Worm (Caenorhabditis elegans) whole organism, late embryonic: ENCODE measurements around the gene pudl-1.

Experiments used
- C38D4.7 ChIP-seq: fragments of 200-800 bp; sonication (Bioruptor generic); optimal IDR thresholded peaks from 2 replicates; lab custom pipeline; 2018; ENCODE audit warnings: mild to moderate bottlenecking, missing genetic modification characterization, moderate library complexity, missing compliant biosample characterization
- F13H6.1 ChIP-seq: sonication (generic microtip); optimal IDR thresholded peaks from 2 replicates; lab custom pipeline; 2016; ENCODE audit warnings: missing genetic modification characterization, missing compliant biosample characterization
- K02D7.2 ChIP-seq: sonication (generic microtip); optimal IDR thresholded peaks from 2 replicates; lab custom pipeline; 2017; ENCODE audit warnings: mild to moderate bottlenecking, missing genetic modification characterization, missing compliant biosample characterization
- K09A11.1 ChIP-seq: sonication (generic microtip); optimal IDR thresholded peaks from 2 replicates; lab custom pipeline; 2017; ENCODE audit warnings: antibody characterized with exemption, mild to moderate bottlenecking, missing genetic modification characterization, missing compliant biosample characterization; ENCODE audit not compliant: insufficient read depth
- Y22D7AL.16 ChIP-seq: sonication (generic microtip); optimal IDR thresholded peaks from 2 replicates; lab custom pipeline; 2016; ENCODE audit warnings: missing genetic modification characterization, missing compliant biosample characterization
- ahr-1 ChIP-seq: sonication (generic microtip); optimal IDR thresholded peaks from 2 replicates; lab custom pipeline; 2016; ENCODE audit warnings: missing genetic modification characterization, missing compliant biosample characterization
- ama-1 ChIP-seq: fragments of 150-350 bp; optimal IDR thresholded peaks from 2 replicates; lab custom pipeline; 2014
- ceh-14 ChIP-seq: sonication (generic microtip); optimal IDR thresholded peaks from 2 replicates; lab custom pipeline; 2016; ENCODE audit warnings: missing genotype, missing genetic modification characterization, missing compliant biosample characterization
- ceh-18 ChIP-seq: sonication (generic microtip); optimal IDR thresholded peaks from 2 replicates; lab custom pipeline; 2016; ENCODE audit warnings: missing genetic modification characterization, missing compliant biosample characterization
- ceh-19 ChIP-seq: fragments of 200-800 bp; sonication (Bioruptor generic); optimal IDR thresholded peaks from 2 replicates; lab custom pipeline; 2018; ENCODE audit warnings: mild to moderate bottlenecking, missing genetic modification characterization, missing compliant biosample characterization
- ceh-2 ChIP-seq: sonication (generic microtip); optimal IDR thresholded peaks from 2 replicates; lab custom pipeline; 2016; ENCODE audit warnings: missing genotype, missing genetic modification characterization, missing compliant biosample characterization
- ceh-24 ChIP-seq: sonication (generic microtip); optimal IDR thresholded peaks from 2 replicates; lab custom pipeline; 2016; ENCODE audit warnings: mild to moderate bottlenecking, missing genetic modification characterization, missing compliant biosample characterization
- ceh-30 ChIP-seq: fragments of 150-350 bp; optimal IDR thresholded peaks from 2 replicates; lab custom pipeline; 2014; ENCODE audit warnings: missing biosample characterization, missing genetic modification characterization
- ceh-31 ChIP-seq: sonication (generic microtip); optimal IDR thresholded peaks from 2 replicates; lab custom pipeline; 2016; ENCODE audit warnings: missing genetic modification characterization, missing compliant biosample characterization
- ceh-34 ChIP-seq: sonication (generic microtip); optimal IDR thresholded peaks from 2 replicates; lab custom pipeline; 2016; ENCODE audit warnings: mild to moderate bottlenecking, missing genetic modification characterization, missing compliant biosample characterization
- ceh-45 ChIP-seq: fragments of 200-800 bp; sonication (Bioruptor generic); IDR thresholded peaks from 2 replicates; pipeline ENCODE4 v1.3.6; 2022; ENCODE audit warnings: missing genetic modification reagents, missing genetic modification characterization, missing compliant biosample characterization
- ceh-48 ChIP-seq: sonication (generic microtip); optimal IDR thresholded peaks from 2 replicates; lab custom pipeline; 2016; ENCODE audit warnings: missing genetic modification characterization, inconsistent platforms, missing compliant biosample characterization
- ceh-6 ChIP-seq: fragments of 200-800 bp; sonication (Bioruptor generic); optimal IDR thresholded peaks from 2 replicates; lab custom pipeline; 2018; ENCODE audit warnings: mild to moderate bottlenecking, missing genetic modification characterization, missing compliant biosample characterization
- dmd-4 ChIP-seq: sonication (generic microtip); optimal IDR thresholded peaks from 2 replicates; lab custom pipeline; 2016; ENCODE audit warnings: borderline replicate concordance, missing genetic modification characterization, missing compliant biosample characterization
- elt-2 ChIP-seq: sonication (generic microtip); optimal IDR thresholded peaks from 2 replicates; lab custom pipeline; 2016; ENCODE audit warnings: missing genetic modification reagents, missing genetic modification characterization, missing compliant biosample characterization
- eyg-1 ChIP-seq: sonication (generic microtip); optimal IDR thresholded peaks from 2 replicates; lab custom pipeline; 2016; ENCODE audit warnings: missing genotype, missing genetic modification characterization, missing compliant biosample characterization
- fax-1 ChIP-seq: sonication (generic microtip); optimal IDR thresholded peaks from 2 replicates; lab custom pipeline; 2016; ENCODE audit warnings: missing genotype, missing genetic modification characterization, missing compliant biosample characterization
- fkh-10 ChIP-seq: fragments of 150-350 bp; optimal IDR thresholded peaks from 2 replicates; lab custom pipeline; 2014; ENCODE audit warnings: missing biosample characterization, missing genetic modification reagents, missing genetic modification characterization
- fkh-6 ChIP-seq: sonication (generic microtip); optimal IDR thresholded peaks from 2 replicates; lab custom pipeline; 2016; ENCODE audit warnings: missing genetic modification characterization, missing compliant biosample characterization
- hlh-15 ChIP-seq: sonication (generic microtip); optimal IDR thresholded peaks from 2 replicates; lab custom pipeline; 2016; ENCODE audit warnings: missing genetic modification characterization, missing compliant biosample characterization
- lin-11 ChIP-seq: fragments of 200-800 bp; sonication (Bioruptor generic); optimal IDR thresholded peaks from 2 replicates; lab custom pipeline; 2018; ENCODE audit warnings: mild to moderate bottlenecking, missing genetic modification characterization, missing compliant biosample characterization
- mec-3 ChIP-seq: sonication (generic microtip); optimal IDR thresholded peaks from 2 replicates; lab custom pipeline; 2016; ENCODE audit warnings: borderline replicate concordance, missing genetic modification characterization, missing compliant biosample characterization
- nfya-1 ChIP-seq: sonication (generic microtip); optimal IDR thresholded peaks from 2 replicates; lab custom pipeline; 2017; ENCODE audit warnings: missing genetic modification characterization, mild to moderate bottlenecking, missing compliant biosample characterization, antibody characterized with exemption, moderate library complexity
- nhr-232 ChIP-seq: sonication (generic microtip); optimal IDR thresholded peaks from 2 replicates; lab custom pipeline; 2016; ENCODE audit warnings: missing genetic modification characterization, missing compliant biosample characterization
- npax-4 ChIP-seq: sonication (generic microtip); optimal IDR thresholded peaks from 2 replicates; lab custom pipeline; 2016; ENCODE audit warnings: missing genetic modification characterization, missing compliant biosample characterization
- odd-2 ChIP-seq: sonication (generic microtip); optimal IDR thresholded peaks from 2 replicates; lab custom pipeline; 2017; ENCODE audit warnings: antibody characterized with exemption, mild to moderate bottlenecking, missing genetic modification characterization, missing compliant biosample characterization
- pag-3 ChIP-seq: sonication (generic microtip); optimal IDR thresholded peaks from 2 replicates; lab custom pipeline; 2016; ENCODE audit warnings: missing compliant biosample characterization, missing genetic modification characterization, borderline replicate concordance
- pat-9 ChIP-seq: fragments of 200-800 bp; sonication (Bioruptor generic); optimal IDR thresholded peaks from 2 replicates; lab custom pipeline; 2018; ENCODE audit warnings: mild to moderate bottlenecking, missing genetic modification characterization, moderate library complexity, missing compliant biosample characterization
- pax-1 ChIP-seq: fragments of 150-350 bp; optimal IDR thresholded peaks from 2 replicates; lab custom pipeline; 2014; ENCODE audit warnings: missing biosample characterization, missing genetic modification characterization
- pha-2 ChIP-seq: sonication (generic microtip); optimal IDR thresholded peaks from 2 replicates; lab custom pipeline; 2017; ENCODE audit warnings: mild to moderate bottlenecking, missing genetic modification characterization, missing compliant biosample characterization
- pqm-1 ChIP-seq: sonication (generic microtip); optimal IDR thresholded peaks from 2 replicates; lab custom pipeline; 2016; ENCODE audit warnings: missing genetic modification characterization, missing compliant biosample characterization
- pros-1 ChIP-seq: fragments of 150-350 bp; optimal IDR thresholded peaks from 2 replicates; lab custom pipeline; 2014; ENCODE audit warnings: missing biosample characterization, missing genetic modification reagents, missing genetic modification characterization
- ref-2 ChIP-seq: sonication (generic microtip); optimal IDR thresholded peaks from 2 replicates; lab custom pipeline; 2016; ENCODE audit warnings: missing genetic modification characterization, missing compliant biosample characterization
- sox-4 ChIP-seq: sonication (generic microtip); optimal IDR thresholded peaks from 2 replicates; lab custom pipeline; 2017; ENCODE audit warnings: mild to moderate bottlenecking, missing genetic modification characterization, inconsistent platforms, missing compliant biosample characterization
- syd-9 ChIP-seq: sonication (generic microtip); optimal IDR thresholded peaks from 2 replicates; lab custom pipeline; 2016; ENCODE audit warnings: mild to moderate bottlenecking, missing genetic modification characterization, moderate library complexity, missing compliant biosample characterization
- unc-3 ChIP-seq, 2 experiments: fragments of 200-800 bp in 1 of 2; sonication (Bioruptor generic) in 1 of 2; sonication (generic microtip) in 1 of 2; conservative IDR thresholded peaks in 1 of 2; optimal IDR thresholded peaks in 1 of 2; 2 replicates each; pipeline versions ENCODE4 v1.3.6 to Lab custom; 2016 to 2022; ENCODE audit warnings: missing compliant biosample characterization in 2 of 2, missing genetic modification characterization in 2 of 2, missing genetic modification reagents in 1 of 2
- unc-42 ChIP-seq: sonication (generic microtip); optimal IDR thresholded peaks from 2 replicates; lab custom pipeline; 2016; ENCODE audit warnings: missing genotype, missing genetic modification characterization, missing compliant biosample characterization
- unc-86 ChIP-seq: sonication (generic microtip); optimal IDR thresholded peaks from 2 replicates; lab custom pipeline; 2016; ENCODE audit warnings: missing genetic modification characterization, missing compliant biosample characterization
- zip-5 ChIP-seq: sonication (generic microtip); optimal IDR thresholded peaks from 2 replicates; lab custom pipeline; 2016; ENCODE audit warnings: missing genetic modification characterization, missing compliant biosample characterization

The pudl-1 gene

DNA sequence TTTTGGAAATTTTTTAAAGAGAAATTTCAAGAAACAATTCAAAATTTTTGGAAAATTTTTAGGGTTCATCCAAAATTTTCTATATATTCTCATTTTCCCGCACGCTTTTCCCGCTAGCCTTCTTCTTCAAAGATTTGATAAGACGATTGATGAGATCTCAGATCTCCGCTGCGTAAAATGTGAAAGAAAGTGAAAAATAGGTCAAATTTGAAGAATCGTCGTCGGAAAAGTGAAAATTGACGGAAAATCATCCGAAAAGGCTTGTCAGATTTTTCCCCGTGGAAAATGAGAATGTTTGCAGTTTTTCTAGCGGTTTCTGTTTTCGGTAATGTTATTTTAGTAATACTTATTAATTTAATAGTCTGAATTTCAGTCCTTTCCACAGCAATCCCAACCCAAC lies 23.5 kb upstream of the pudl-1 start, which contains the start of gene Y54G2A.76:
TSS of gene Y54G2A.76 (plus strand) at position 203 of the 400 bp plus-strand sequence.
- TF ChIP-seq pag-3 (tag; lab: Kevin White, UChicago) (no peak), zip-5 (no peak), fkh-6 (tag; lab: Kevin White, UChicago) (no peak), ceh-45 (GFP tag; lab: Robert Waterston, UW) (no peak), hlh-15 (no peak), ceh-14 (tag; lab: Kevin White, UChicago) (no peak), pqm-1 (no peak), odd-2 (tag; lab: Kevin White, UChicago) (no peak), eyg-1 (tag; lab: Kevin White, UChicago) (no peak), ceh-19 (GFP tag; lab: Kevin White, UChicago) (no peak), ahr-1 (no peak), pha-2 (tag; lab: Kevin White, UChicago) (no peak)

- TF ChIP-seq ref-2: no peak
- no peak for TF ChIP-seq ceh-31 (tag; lab: Kevin White, UChicago)
- no peak for TF ChIP-seq pros-1
These were observed 15.7 kb upstream of the pudl-1 start for ce11 chrIV:2817038-2817437.

- TF ChIP-seq ceh-48 (tag; lab: Kevin White, UChicago) (no peak), pros-1 (no peak), dmd-4 (tag; lab: Kevin White, UChicago) (no peak), fax-1 (tag; lab: Kevin White, UChicago) (no peak), hlh-15 (no peak), ceh-18 (tag; lab: Kevin White, UChicago) (no peak), C38D4.7 (GFP tag; lab: Kevin White, UChicago) (no peak), elt-2 (tag; lab: Kevin White, UChicago) (no peak), unc-42 (no peak), unc-3 (GFP tag; conservative IDR thresholded peaks at IDR 0.05; lab: Robert Waterston, UW) (no peak), unc-3 (tag; optimal IDR thresholded peaks at IDR 0.05; lab: Kevin White, UChicago) (no peak), sox-4 (tag; lab: Kevin White, UChicago) (no peak), mec-3 (tag; lab: Kevin White, UChicago) (no peak), ceh-6 (GFP tag; lab: Kevin White, UChicago) (no peak), npax-4 (tag; lab: Kevin White, UChicago) (no peak), lin-11 (tag; lab: Kevin White, UChicago) (no peak), pha-2 (tag; lab: Kevin White, UChicago) (no peak)
These were observed 13.1 kb upstream of the pudl-1 start, which contains the start of gene Y54G2A.13 for ce11 chrIV:2819633-2820032. Gene Y54G2A.13, minus strand, starts transcription at chrIV:2819733.

ce11 chrIV:2820408-2820807 lies 12.3 kb upstream of the pudl-1 start, which contains the start of gene Y54G2A.37:
Gene Y54G2A.37, plus strand, starts transcription at chrIV:2820708.
- TF ChIP-seq mec-3 (tag; lab: Kevin White, UChicago) (no peak), ceh-30 (tag; lab: Kevin White, UChicago) (no peak), F13H6.1 (tag; lab: Kevin White, UChicago) (no peak), C38D4.7 (GFP tag; lab: Kevin White, UChicago) (no peak), ceh-24 (tag; lab: Kevin White, UChicago) (no peak), nhr-232 (tag; lab: Kevin White, UChicago) (no peak), syd-9 (tag; lab: Kevin White, UChicago) (no peak)

- TF ChIP-seq pros-1 (no peak), K09A11.1 (tag; lab: Kevin White, UChicago) (no peak), unc-86 (no peak), pqm-1 (no peak), fkh-10 (GFP tag; lab: Kevin White, UChicago) (no peak), ceh-6 (GFP tag; lab: Kevin White, UChicago) (no peak), pag-3 (tag; lab: Kevin White, UChicago) (no peak), elt-2 (tag; lab: Kevin White, UChicago) (no peak), ama-1 (lab: Kevin White, UChicago) (no peak), ceh-2 (no peak), pat-9 (tag; lab: Kevin White, UChicago) (no peak), pax-1 (tag; lab: Kevin White, UChicago) (no peak), Y22D7AL.16 (tag; lab: Kevin White, UChicago) (no peak), K02D7.2 (tag; lab: Kevin White, UChicago) (no peak), dmd-4 (tag; lab: Kevin White, UChicago) (no peak), ceh-34 (tag; lab: Kevin White, UChicago) (no peak), hlh-15 (no peak), ceh-45 (GFP tag; lab: Robert Waterston, UW) (no peak), nfya-1 (tag; lab: Kevin White, UChicago) (no peak)
These were observed 9.3 kb upstream of the pudl-1 start, which contains the start of gene clec-80 for ce11 chrIV:2823446-2823845. Gene clec-80, plus strand, starts transcription at chrIV:2823746.
